Worm (Caenorhabditis elegans): ENCODE measurements around the gene madf-1.

DNA sequence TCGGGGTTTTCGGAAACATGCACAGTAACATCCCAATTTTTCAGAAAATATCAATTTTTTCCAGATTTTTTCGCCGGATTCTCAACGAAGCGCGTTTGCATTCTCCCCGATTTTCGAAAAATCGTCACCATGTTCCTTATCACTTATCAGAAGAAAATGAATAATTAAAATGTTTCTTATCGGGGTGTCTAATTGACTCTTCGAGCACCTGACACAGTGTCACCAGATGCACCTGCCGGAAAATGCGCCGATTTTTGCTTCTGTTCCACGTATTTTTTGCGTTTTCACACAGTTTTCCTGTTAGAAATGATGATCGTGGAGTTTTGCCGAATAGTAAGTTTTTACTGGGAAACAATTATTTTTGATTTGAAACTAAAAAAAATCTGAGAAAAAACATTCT lies 23.8 kb upstream of the madf-1 start:
- TF ChIP-seq dao-5 (tag; optimal IDR thresholded peaks at IDR 0.05) (no peak), him-1 (tag; optimal IDR thresholded peaks at IDR 0.05) (no peak)
